Fruit fly (Drosophila melanogaster) whole organism, embryonic: ENCODE data around the gene CG6163.

Experiments
- Ada2b ChIP-seq: fragments of 200-800 bp; sonication (Bioruptor generic); IDR thresholded peaks from 2 replicates; pipeline ENCODE4 v1.3.6; 2022; ENCODE audit warnings: missing biosample characterization, missing genetic modification characterization
- Antp ChIP-seq: fragments of 200-800 bp; sonication (Bioruptor generic); optimal IDR thresholded peaks from 3 replicates; lab custom pipeline; 2016; ENCODE audit warnings: missing biosample characterization, missing genetic modification characterization
- CG10654 ChIP-seq: fragments of 200-800 bp; sonication (Bioruptor generic); optimal IDR thresholded peaks from 2 replicates; lab custom pipeline; 2016; ENCODE audit warnings: missing biosample characterization, missing genetic modification characterization
- CG11085 ChIP-seq: fragments of 200-800 bp; sonication (Bioruptor generic); IDR thresholded peaks from 2 replicates; pipeline ENCODE4 v1.3.6; 2022; ENCODE audit warnings: missing biosample characterization, missing genetic modification characterization
- CG12155 ChIP-seq: fragments of 200-800 bp; sonication (Bioruptor generic); optimal IDR thresholded peaks from 3 replicates; lab custom pipeline; 2016; ENCODE audit warnings: missing biosample characterization, missing genetic modification characterization
- CG12236 ChIP-seq: fragments of 200-800 bp; sonication (Bioruptor generic); optimal IDR thresholded peaks from 2 replicates; lab custom pipeline; 2016; ENCODE audit warnings: missing biosample characterization, missing genetic modification characterization
- CG1233 ChIP-seq: fragments of 200-800 bp; sonication (Bioruptor generic); optimal IDR thresholded peaks from 4 replicates; lab custom pipeline; 2018; ENCODE audit warnings: missing biosample characterization, mild to moderate bottlenecking, missing genetic modification characterization
- CG12744 ChIP-seq: fragments of 200-800 bp; sonication (Bioruptor generic); optimal IDR thresholded peaks from 2 replicates; lab custom pipeline; 2016; ENCODE audit warnings: missing biosample characterization, missing genetic modification characterization
- CG15011 ChIP-seq: fragments of 200-800 bp; sonication (Bioruptor generic); optimal IDR thresholded peaks from 3 replicates; lab custom pipeline; 2018; ENCODE audit warnings: missing biosample characterization, mild to moderate bottlenecking, missing genetic modification characterization
- CG15696 ChIP-seq: fragments of 200-800 bp; sonication (Bioruptor generic); optimal IDR thresholded peaks from 2 replicates; lab custom pipeline; 2019; ENCODE audit warnings: missing biosample characterization, mild to moderate bottlenecking, missing genetic modification characterization, moderate library complexity
- CG18476 ChIP-seq: fragments of 200-800 bp; sonication (Bioruptor generic); optimal IDR thresholded peaks from 2 replicates; lab custom pipeline; 2016; ENCODE audit warnings: missing biosample characterization, mild to moderate bottlenecking, missing genetic modification characterization
- CG33213 ChIP-seq: fragments of 200-800 bp; sonication (Bioruptor generic); optimal IDR thresholded peaks from 3 replicates; lab custom pipeline; 2016; ENCODE audit warnings: missing biosample characterization, missing genetic modification characterization
- CG5245 ChIP-seq: fragments of 200-800 bp; sonication (Bioruptor generic); optimal IDR thresholded peaks from 3 replicates; lab custom pipeline; 2016; ENCODE audit warnings: missing biosample characterization, missing genetic modification characterization
- CG6813 ChIP-seq: fragments of 200-800 bp; sonication (Bioruptor generic); optimal IDR thresholded peaks from 2 replicates; lab custom pipeline; 2017; ENCODE audit warnings: missing biosample characterization, missing genetic modification characterization, mild to moderate bottlenecking, moderate library complexity, missing genetic modification reagents
- CG7839 ChIP-seq: fragments of 200-800 bp; sonication (Bioruptor generic); optimal IDR thresholded peaks from 3 replicates; lab custom pipeline; 2018; ENCODE audit warnings: missing biosample characterization, mild to moderate bottlenecking, missing genetic modification characterization, moderate library complexity
- CrebB ChIP-seq: fragments of 200-800 bp; sonication (Bioruptor generic); optimal IDR thresholded peaks from 3 replicates; lab custom pipeline; 2018; ENCODE audit warnings: missing biosample characterization, mild to moderate bottlenecking, missing genetic modification characterization
- D ChIP-seq, 2 experiments: fragments of 200-800 bp in 1 of 2; fragments of >200 bp in 1 of 2; sonication (Bioruptor generic) in 1 of 2; optimal IDR thresholded peaks; 2 replicates in 1 of 2; 3 replicates in 1 of 2; lab custom pipeline; 2017; ENCODE audit warnings: mild to moderate bottlenecking in 1 of 2, missing biosample characterization in 1 of 2, missing genetic modification characterization in 1 of 2, missing genetic modification reagents in 1 of 2
- D19A ChIP-seq: fragments of 200-800 bp; optimal IDR thresholded peaks from 3 replicates; lab custom pipeline; 2019; ENCODE audit warnings: missing biosample characterization, mild to moderate bottlenecking, missing genetic modification characterization, moderate library complexity
- E2f2 ChIP-seq: fragments of 200-800 bp; sonication (Bioruptor generic); IDR thresholded peaks from 2 replicates; pipeline ENCODE4 v1.3.6; 2022; ENCODE audit warnings: missing biosample characterization, missing genetic modification characterization
- Hand ChIP-seq: fragments of 200-800 bp; sonication (Bioruptor generic); optimal IDR thresholded peaks from 2 replicates; lab custom pipeline; 2017; ENCODE audit warnings: mild to moderate bottlenecking, missing biosample characterization, missing genetic modification reagents, missing genetic modification characterization
- HmgD ChIP-seq: fragments of 200-800 bp; sonication (Bioruptor generic); optimal IDR thresholded peaks from 3 replicates; lab custom pipeline; 2016; ENCODE audit warnings: missing biosample characterization, missing genetic modification characterization
- Mes4 ChIP-seq: fragments of 200-800 bp; sonication (Bioruptor generic); optimal IDR thresholded peaks from 2 replicates; lab custom pipeline; 2016; ENCODE audit warnings: missing biosample characterization, missing genetic modification characterization
- Oli ChIP-seq: fragments of 200-800 bp; sonication (Bioruptor generic); optimal IDR thresholded peaks from 2 replicates; lab custom pipeline; 2018; ENCODE audit warnings: missing biosample characterization, mild to moderate bottlenecking, missing genetic modification characterization, moderate library complexity
- Optix ChIP-seq: fragments of 200-800 bp; sonication (Bioruptor generic); IDR thresholded peaks from 3 replicates; pipeline ENCODE4 v1.3.6; 2022; ENCODE audit warnings: missing biosample characterization, missing genetic modification characterization
- Pdp1 ChIP-seq, 2 experiments: fragments of 200-800 bp; sonication (Bioruptor generic); optimal IDR thresholded peaks; 3 replicates each; lab custom pipeline; 2016; ENCODE audit warnings: missing biosample characterization in 2 of 2, missing genetic modification characterization in 2 of 2, mild to moderate bottlenecking in 1 of 2, moderate library complexity in 1 of 2
- ab ChIP-seq: fragments of 200-800 bp; sonication (Bioruptor generic); optimal IDR thresholded peaks from 2 replicates; lab custom pipeline; 2016; ENCODE audit warnings: missing biosample characterization, missing genetic modification characterization
- btn ChIP-seq: fragments of 200-800 bp; sonication (Bioruptor generic); optimal IDR thresholded peaks from 2 replicates; lab custom pipeline; 2016; ENCODE audit warnings: missing biosample characterization, missing genetic modification characterization
- cato ChIP-seq: fragments of 200-800 bp; sonication (Bioruptor generic); optimal IDR thresholded peaks from 2 replicates; lab custom pipeline; 2016; ENCODE audit warnings: missing biosample characterization, missing genetic modification characterization, borderline replicate concordance
- chn ChIP-seq: fragments of 200-800 bp; sonication (Bioruptor generic); optimal IDR thresholded peaks from 2 replicates; lab custom pipeline; 2016; ENCODE audit warnings: missing biosample characterization, missing genetic modification characterization
- cwo ChIP-seq: fragments of 200-800 bp; sonication (Bioruptor generic); optimal IDR thresholded peaks from 3 replicates; lab custom pipeline; 2017; ENCODE audit warnings: missing biosample characterization, missing genetic modification characterization, mild to moderate bottlenecking, moderate library complexity, missing genetic modification reagents
- fru ChIP-seq: fragments of >200 bp; optimal IDR thresholded peaks from 2 replicates; lab custom pipeline; 2017
- gfzf ChIP-seq: fragments of 200-800 bp; sonication (Bioruptor generic); optimal IDR thresholded peaks from 2 replicates; lab custom pipeline; 2016; ENCODE audit warnings: missing biosample characterization, mild to moderate bottlenecking, missing genetic modification characterization, moderate library complexity
- h ChIP-seq: fragments of >200 bp; optimal IDR thresholded peaks from 2 replicates; lab custom pipeline; 2017
- lola ChIP-seq, 3 experiments: fragments of >200 bp in 2 of 3; fragments of 200-800 bp in 1 of 3; sonication (Bioruptor generic) in 1 of 3; optimal IDR thresholded peaks; 2 replicates each; lab custom pipeline; 2017 to 2019; ENCODE audit warnings: missing biosample characterization in 3 of 3, missing genetic modification characterization in 3 of 3, mild to moderate bottlenecking in 1 of 3, moderate library complexity in 1 of 3
- nau ChIP-seq: fragments of 200-800 bp; sonication (Bioruptor generic); optimal IDR thresholded peaks from 3 replicates; lab custom pipeline; 2017; ENCODE audit warnings: missing biosample characterization, mild to moderate bottlenecking, missing genetic modification characterization, missing genetic modification reagents
- nmo ChIP-seq: fragments of 200-800 bp; sonication (Bioruptor generic); optimal IDR thresholded peaks from 2 replicates; lab custom pipeline; 2018; ENCODE audit warnings: missing biosample characterization, mild to moderate bottlenecking, missing genetic modification characterization, moderate library complexity
- pho ChIP-seq: fragments of 200-800 bp; sonication (Bioruptor generic); optimal IDR thresholded peaks from 2 replicates; lab custom pipeline; 2016; ENCODE audit warnings: missing biosample characterization, missing genetic modification characterization
- ranshi ChIP-seq: fragments of 200-800 bp; sonication (Bioruptor generic); IDR thresholded peaks from 2 replicates; pipeline ENCODE4 v1.3.6; 2022; ENCODE audit warnings: missing biosample characterization, missing genetic modification characterization
- rib ChIP-seq: fragments of 200-800 bp; sonication (Bioruptor generic); IDR thresholded peaks from 2 replicates; pipeline ENCODE4 v1.3.6; 2022; ENCODE audit warnings: missing biosample characterization, missing genetic modification characterization
- ro ChIP-seq: fragments of 200-800 bp; sonication (Bioruptor generic); IDR thresholded peaks from 2 replicates; pipeline ENCODE4 v1.3.6; 2022; ENCODE audit warnings: missing biosample characterization, missing genetic modification characterization
- sens-2 ChIP-seq: fragments of 200-800 bp; sonication (Bioruptor generic); IDR thresholded peaks from 2 replicates; pipeline ENCODE4 v1.3.6; 2022; ENCODE audit warnings: missing biosample characterization, missing genetic modification characterization
- slp2 ChIP-seq: fragments of 200-800 bp; sonication (Bioruptor generic); optimal IDR thresholded peaks from 2 replicates; lab custom pipeline; 2016; ENCODE audit warnings: missing biosample characterization, missing genetic modification characterization
- ssp ChIP-seq: fragments of 200-800 bp; sonication (Bioruptor generic); IDR thresholded peaks from 2 replicates; pipeline ENCODE4 v1.3.6; 2022; ENCODE audit warnings: missing biosample characterization, missing genetic modification characterization
- stwl ChIP-seq: fragments of 200-800 bp; sonication (Bioruptor generic); optimal IDR thresholded peaks from 3 replicates; lab custom pipeline; 2018; ENCODE audit warnings: missing biosample characterization, mild to moderate bottlenecking, missing genetic modification characterization, moderate library complexity
- tin ChIP-seq: fragments of 200-800 bp; sonication (Bioruptor generic); optimal IDR thresholded peaks from 3 replicates; lab custom pipeline; 2016; ENCODE audit warnings: missing biosample characterization, missing genetic modification characterization
- trem ChIP-seq: fragments of 200-800 bp; optimal IDR thresholded peaks from 3 replicates; lab custom pipeline; 2019; ENCODE audit warnings: missing biosample characterization, mild to moderate bottlenecking, missing genetic modification characterization, moderate library complexity
- unc-4 ChIP-seq: fragments of 200-800 bp; sonication (Bioruptor generic); IDR thresholded peaks from 2 replicates; pipeline ENCODE4 v1.3.6; 2022; ENCODE audit warnings: missing biosample characterization, missing genetic modification characterization; ENCODE audit not compliant: partially characterized antibody
- usp ChIP-seq: fragments of >200 bp; optimal IDR thresholded peaks from 2 replicates; lab custom pipeline; 2017; ENCODE audit warnings: missing biosample characterization, missing genetic modification characterization
- zen2 ChIP-seq: fragments of 200-800 bp; sonication (Bioruptor generic); IDR thresholded peaks from 3 replicates; pipeline ENCODE4 v1.3.6; 2022; ENCODE audit warnings: missing biosample characterization, missing genetic modification characterization; ENCODE audit not compliant: partially characterized antibody

CG6163 gene

DNA sequence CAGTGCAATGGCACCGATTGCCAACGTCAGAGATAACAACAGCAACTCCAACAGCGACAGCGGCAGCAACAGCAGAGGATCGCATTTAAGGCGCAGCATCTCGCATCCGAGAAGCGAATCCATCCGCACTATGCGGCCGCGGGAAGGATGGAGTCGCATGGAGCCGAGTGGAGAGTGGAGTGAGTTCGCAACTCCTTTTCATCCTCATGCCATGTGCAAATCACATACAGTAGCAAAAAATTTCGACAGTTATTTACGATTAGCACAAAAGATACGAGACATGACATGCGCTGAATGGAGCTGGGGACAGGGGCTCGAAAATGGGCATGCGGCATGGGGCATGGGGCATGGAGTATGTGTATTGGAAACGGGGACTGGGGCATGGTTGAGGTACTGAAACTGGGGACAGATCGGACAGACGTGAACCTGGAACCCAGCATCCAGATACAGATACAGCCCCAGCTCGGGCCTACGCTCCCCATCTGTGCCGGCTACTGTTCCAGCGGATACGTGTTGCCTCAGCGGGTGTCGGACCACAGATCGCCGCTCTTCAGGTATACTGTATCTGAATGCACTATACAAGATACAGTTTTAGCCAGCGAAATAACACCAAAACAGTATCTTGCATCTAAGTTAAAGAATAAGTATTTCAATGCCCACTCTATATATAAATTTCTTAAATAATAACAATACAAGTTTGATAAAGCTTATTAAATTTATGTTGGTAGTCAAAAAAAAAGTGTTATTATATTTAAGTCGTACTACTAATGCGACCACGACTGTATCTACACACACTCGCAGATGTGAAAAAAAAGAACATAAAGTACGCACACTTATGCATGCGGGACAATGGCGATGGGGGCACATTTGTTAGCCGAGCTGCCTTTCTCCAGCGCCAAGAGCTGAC lies 5.3 kb upstream of the CG6163 start (continued):
- TF ChIP-seq Optix (GFP tag; lab: Robert Waterston, UW) (no peak), stwl (tag; lab: Kevin White, UChicago) (peak; percentile 11), trem (tag; lab: Kevin White, UChicago) (peak; percentile 66), CG33213 (no peak), btn (no peak), nau (GFP tag; lab: Kevin White, UChicago) (peak; percentile 55), h (no peak), CG12744 (GFP tag; lab: Kevin White, UChicago) (no peak), ssp (peak; percentile 30; the same call in 1 of the 2 replicates), slp2 (no peak), zen2 (no peak), Oli (peak; percentile 4), CG10654 (GFP tag; lab: Kevin White, UChicago) (no peak), ro (no peak), Ada2b (GFP tag; lab: Robert Waterston, UW) (0 out of 2 replicates have a peak, but pooled peaks have one; percentile 13), HmgD (no peak), chn (GFP tag; lab: Kevin White, UChicago) (no peak), cato (GFP tag; lab: Kevin White, UChicago) (no peak), CG12236 (GFP tag; lab: Kevin White, UChicago) (no peak), usp (GFP tag; lab: Kevin White, UChicago) (no peak), tin (peak; percentile 25), CG6813 (GFP tag; lab: Kevin White, UChicago) (peak; percentile 55), Hand (GFP tag; lab: Kevin White, UChicago) (no peak), ranshi (GFP tag; lab: Robert Waterston, UW) (0 out of 2 replicates have a peak, but pooled peaks have one; percentile 21), CG15696 (tag; lab: Kevin White, UChicago) (peak; percentile 13), sens-2 (GFP tag; lab: Robert Waterston, UW) (no peak), E2f2 (GFP tag; lab: Robert Waterston, UW) (no peak; the same call in 1 of the 2 replicates), CG7839 (tag; lab: Kevin White, UChicago) (peak; percentile 43), CrebB (tag; lab: Kevin White, UChicago) (no peak), nmo (GFP tag; lab: Kevin White, UChicago) (peak; percentile 69), CG1233 (peak; percentile 17), cwo (peak; percentile 34), D (optimal IDR thresholded peaks at IDR 0.05; lab: Kevin White, UChicago) (no peak), D (GFP tag; optimal IDR thresholded peaks at IDR 0.05; lab: Kevin White, UChicago) (peak; percentile 73), CG18476 (GFP tag; lab: Kevin White, UChicago) (peak; percentile 22), CG11085 (GFP tag; lab: Robert Waterston, UW) (no peak), Pdp1 (GFP tag; optimal IDR thresholded peaks at IDR 0.05; lab: Kevin White, UChicago) (no peak), unc-4 (GFP tag; lab: Robert Waterston, UW) (no peak), lola (GFP tag; optimal IDR thresholded peaks at IDR 0.05; lab: Kevin White, UChicago) (peak in 1 of 3 experiments; percentile 21), gfzf (GFP tag; lab: Kevin White, UChicago) (no peak), D19A (tag; lab: Kevin White, UChicago) (peak; percentile 86), ab (no peak), pho (GFP tag; lab: Kevin White, UChicago) (no peak), CG5245 (no peak), CG15011 (GFP tag; lab: Kevin White, UChicago) (peak; percentile 6), rib (GFP tag; lab: Robert Waterston, UW) (no peak), fru (lab: Kevin White, UChicago) (no peak), Antp (no peak), CG12155 (GFP tag; lab: Kevin White, UChicago) (no peak), Mes4 (no peak)
